Fruit fly (Drosophila melanogaster): ENCODE data around the gene Kap-alpha3.

The Kap-alpha3 gene

dm6 chr3R:9573812-9574587 is 3.5 kb downstream of the Kap-alpha3 start, which contains the start of gene CG9399 (continued):
- TF ChIP-seq D19B (GFP tag; optimal IDR thresholded peaks at IDR 0.05) (peak; percentile 81), CG2120 (GFP tag; optimal IDR thresholded peaks at IDR 0.05) (peak; percentile 97), CG14860 (GFP tag; IDR thresholded peaks at IDR 0.05; ENCODE audit: partially characterized antibody) (0 out of 3 replicates have a peak, but pooled peaks have one; percentile 48), sisA (GFP tag; IDR thresholded peaks at IDR 0.05) (peak; percentile 98), z (GFP tag; IDR thresholded peaks at IDR 0.05) (peak; percentile 73), croc (GFP tag; conservative IDR thresholded peaks at IDR 0.05) (peak; percentile 95), Asciz (GFP tag; optimal IDR thresholded peaks at IDR 0.05) (peak; percentile 89), knrl (GFP tag; IDR thresholded peaks at IDR 0.05; ENCODE audit: partially characterized antibody) (peak; percentile 62), dm (GFP tag; optimal IDR thresholded peaks at IDR 0.05) (peak; percentile 79), cg (GFP tag; optimal IDR thresholded peaks at IDR 0.05) (peak; percentile 94), tio (GFP tag; optimal IDR thresholded peaks at IDR 0.05) (peak; percentile 97), CG6654 (GFP tag; optimal IDR thresholded peaks at IDR 0.05) (peak; percentile 82), mirr (GFP tag; optimal IDR thresholded peaks at IDR 0.05) (peak; percentile 79), CG2712 (tag; optimal IDR thresholded peaks at IDR 0.05) (peak; percentile 98), CG11695 (GFP tag; IDR thresholded peaks at IDR 0.05) (peak; percentile 96), Atf6 (GFP tag; IDR thresholded peaks at IDR 0.05) (peak; percentile 96), CG9876 (GFP tag; optimal IDR thresholded peaks at IDR 0.05) (peak; percentile 78), gem (tag; optimal IDR thresholded peaks at IDR 0.05) (peak; percentile 99), CG10654 (GFP tag; optimal IDR thresholded peaks at IDR 0.05) (peak; percentile 97), ash1 (GFP tag; optimal IDR thresholded peaks at IDR 0.05) (peak; percentile 84), nerfin-1 (tag; optimal IDR thresholded peaks at IDR 0.05) (peak; percentile 92), cad (GFP tag; optimal IDR thresholded peaks at IDR 0.05) (no peak), al (GFP tag; IDR thresholded peaks at IDR 0.05) (peak; percentile 95), CG1603 (tag; optimal IDR thresholded peaks at IDR 0.05) (peak; percentile 83), nmo (GFP tag; optimal IDR thresholded peaks at IDR 0.05) (peak; percentile 98), CG33557 (GFP tag; optimal IDR thresholded peaks at IDR 0.05) (peak; percentile 93), CG4328 (GFP tag; optimal IDR thresholded peaks at IDR 0.05) (peak; percentile 85), HmgD (GFP tag; optimal IDR thresholded peaks at IDR 0.05) (peak; percentile 30), sim (GFP tag; IDR thresholded peaks at IDR 0.05) (peak; percentile 95), CG15696 (tag; optimal IDR thresholded peaks at IDR 0.05) (peak; percentile 92), Atf3 (GFP tag; optimal IDR thresholded peaks at IDR 0.05) (peak; percentile 92), CG15269 (tag; optimal IDR thresholded peaks at IDR 0.05) (peak; percentile 97), pho (GFP tag; optimal IDR thresholded peaks at IDR 0.05) (peak; percentile 93), Tbp (GFP tag; optimal IDR thresholded peaks at IDR 0.05) (peak; percentile 68), eve (GFP tag; optimal IDR thresholded peaks at IDR 0.05) (no peak), CG4730 (GFP tag; IDR thresholded peaks at IDR 0.05) (peak; percentile 97), aop (GFP tag; IDR thresholded peaks at IDR 0.05) (peak; percentile 96), cas (GFP tag; IDR thresholded peaks at IDR 0.05) (peak; percentile 95), cato (GFP tag; optimal IDR thresholded peaks at IDR 0.05; ENCODE audit: borderline replicate concordance) (peak; percentile 97), CkIIα-i1 (GFP tag; IDR thresholded peaks at IDR 0.05) (peak; percentile 81; the same call in 1 of the 2 replicates), Deaf1 (tag; optimal IDR thresholded peaks at IDR 0.05) (peak; percentile 73), chn (GFP tag; optimal IDR thresholded peaks at IDR 0.05) (peak; percentile 97), CG3847 (GFP tag; IDR thresholded peaks at IDR 0.05) (peak; percentile 97), slou (GFP tag; optimal IDR thresholded peaks at IDR 0.05) (peak; percentile 84), phol (tag; optimal IDR thresholded peaks at IDR 0.05) (peak; percentile 97), Abd-B (GFP tag; optimal IDR thresholded peaks at IDR 0.05) (peak; percentile 94), run (tag; optimal IDR thresholded peaks at IDR 0.05) (peak; percentile 94), CG1602 (GFP tag; optimal IDR thresholded peaks at IDR 0.05) (peak; percentile 99), Dbx (GFP tag; IDR thresholded peaks at IDR 0.05) (peak; percentile 96), ken (GFP tag; IDR thresholded peaks at IDR 0.05) (peak; percentile 99)

Measured in whole organism, embryonic.